Fruit fly (Drosophila melanogaster) whole organism, pupa: ENCODE data around the gene robo2.

ENCODE experiments used
- CG10348 ChIP-seq: fragments of 200-800 bp; sonication (Bioruptor generic); IDR thresholded peaks from 2 replicates; pipeline ENCODE4 v1.3.6; 2022; ENCODE audit warnings: missing biosample characterization, missing genetic modification characterization
- CG14655 ChIP-seq: fragments of 200-800 bp; sonication (Bioruptor generic); optimal IDR thresholded peaks from 3 replicates; lab custom pipeline; 2017; ENCODE audit warnings: mild to moderate bottlenecking, missing biosample characterization, missing genetic modification reagents, missing genetic modification characterization
- CG15710 ChIP-seq: fragments of 200-800 bp; sonication (Bioruptor generic); optimal IDR thresholded peaks from 2 replicates; lab custom pipeline; 2018; ENCODE audit warnings: missing biosample characterization, mild to moderate bottlenecking, missing genetic modification characterization, moderate library complexity

DNA sequence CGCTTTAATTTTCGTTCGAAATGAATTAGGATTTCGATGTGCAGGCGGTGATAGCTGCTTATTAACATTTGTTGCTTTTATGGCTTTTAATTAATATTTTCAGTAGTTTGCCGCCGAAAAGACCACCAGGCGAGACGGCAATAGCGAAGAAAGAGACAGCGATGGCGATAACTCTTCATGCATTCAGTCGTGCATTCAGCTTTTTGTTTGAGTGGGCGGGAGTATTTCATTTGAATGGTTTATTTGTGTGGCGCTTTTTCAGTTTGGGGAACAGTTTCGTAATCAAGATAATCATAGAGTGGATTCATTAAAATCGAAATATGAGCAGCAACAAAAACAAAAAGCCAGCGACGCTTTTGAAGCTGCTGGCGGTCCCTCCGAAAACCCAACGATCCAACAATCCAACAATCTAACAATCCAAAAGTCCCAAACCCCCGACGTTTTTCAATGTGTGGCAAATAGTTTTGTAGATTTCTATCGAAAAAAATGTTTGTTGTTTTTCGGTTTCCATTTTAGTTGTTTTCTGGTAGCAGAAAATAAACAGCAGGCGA lies 3.7 kb upstream of the robo2 start:
- TF ChIP-seq CG15710 (tag; lab: Kevin White, UChicago) (no peak), CG14655 (GFP tag; lab: Kevin White, UChicago) (no peak), CG10348 (GFP tag; lab: Robert Waterston, UW) (no peak)
